Fruit fly (Drosophila melanogaster) whole organism, adult: Measurements from ENCODE around the gene CG9497.

Experiments used
- CG11617 ChIP-seq: fragments of 200-800 bp; sonication (Bioruptor generic); optimal IDR thresholded peaks from 2 replicates; lab custom pipeline; 2017; ENCODE audit warnings: mild to moderate bottlenecking, missing biosample characterization, missing genetic modification reagents, missing genetic modification characterization
- CG12768 ChIP-seq: fragments of 200-800 bp; sonication (Bioruptor generic); optimal IDR thresholded peaks from 2 replicates; lab custom pipeline; 2017; ENCODE audit warnings: missing biosample characterization, missing genetic modification characterization, mild to moderate bottlenecking, moderate library complexity, missing genetic modification reagents
- CG14711 ChIP-seq: fragments of 200-800 bp; sonication (Bioruptor generic); optimal IDR thresholded peaks from 2 replicates; lab custom pipeline; 2018; ENCODE audit warnings: missing biosample characterization, mild to moderate bottlenecking, missing genetic modification characterization, moderate library complexity
- CG1620 ChIP-seq: fragments of 200-800 bp; sonication (Bioruptor generic); optimal IDR thresholded peaks from 2 replicates; lab custom pipeline; 2016; ENCODE audit warnings: missing biosample characterization, missing genetic modification characterization
- CG33017 ChIP-seq: fragments of 200-800 bp; sonication (Bioruptor generic); optimal IDR thresholded peaks from 2 replicates; lab custom pipeline; 2018; ENCODE audit warnings: missing biosample characterization, mild to moderate bottlenecking, missing genetic modification characterization, moderate library complexity
- CG5204 ChIP-seq: fragments of 200-800 bp; sonication (Bioruptor generic); optimal IDR thresholded peaks from 2 replicates; lab custom pipeline; 2016; ENCODE audit warnings: missing biosample characterization, missing genetic modification characterization
- CG7045 ChIP-seq: fragments of 200-800 bp; sonication (Bioruptor generic); optimal IDR thresholded peaks from 2 replicates; lab custom pipeline; 2017; ENCODE audit warnings: missing biosample characterization, mild to moderate bottlenecking, missing genetic modification characterization
- CG7101 ChIP-seq: fragments of 200-800 bp; sonication (Bioruptor generic); optimal IDR thresholded peaks from 2 replicates; lab custom pipeline; 2018; ENCODE audit warnings: missing biosample characterization, mild to moderate bottlenecking, missing genetic modification characterization, moderate library complexity
- Clk ChIP-seq: fragments of 200-800 bp; sonication (Bioruptor generic); optimal IDR thresholded peaks from 2 replicates; lab custom pipeline; 2017; ENCODE audit warnings: missing biosample characterization, missing genetic modification characterization
- Crg-1 ChIP-seq: fragments of 200-800 bp; sonication (Bioruptor generic); optimal IDR thresholded peaks from 2 replicates; lab custom pipeline; 2016; ENCODE audit warnings: missing biosample characterization, missing genetic modification characterization
- Hr96 ChIP-seq: fragments of 200-800 bp; sonication (Bioruptor generic); optimal IDR thresholded peaks from 2 replicates; lab custom pipeline; 2016; ENCODE audit warnings: missing biosample characterization, missing genetic modification characterization
- Mnt ChIP-seq: fragments of 200-800 bp; sonication (Bioruptor generic); optimal IDR thresholded peaks from 2 replicates; lab custom pipeline; 2016; ENCODE audit warnings: missing biosample characterization, mild to moderate bottlenecking, missing genetic modification characterization
- bab1 ChIP-seq: fragments of 200-800 bp; sonication (Bioruptor generic); optimal IDR thresholded peaks from 3 replicates; lab custom pipeline; 2019; ENCODE audit warnings: missing biosample characterization, mild to moderate bottlenecking, missing genetic modification characterization, moderate library complexity
- cic ChIP-seq: fragments of 200-800 bp; sonication (Bioruptor generic); optimal IDR thresholded peaks from 2 replicates; lab custom pipeline; 2017; ENCODE audit warnings: missing biosample characterization, mild to moderate bottlenecking, missing genetic modification characterization, moderate library complexity
- cnc ChIP-seq, 2 experiments: fragments of >200 bp; optimal IDR thresholded peaks; 2 replicates each; lab custom pipeline; 2017
- kay ChIP-seq: fragments of 200-800 bp; sonication (Bioruptor generic); peaks from one replicate; lab custom pipeline; 2016; ENCODE audit warnings: missing biosample characterization, missing genetic modification characterization, borderline replicate concordance
- ovo ChIP-seq: fragments of 200-800 bp; sonication (Bioruptor generic); optimal IDR thresholded peaks from 2 replicates; lab custom pipeline; 2016; ENCODE audit warnings: missing biosample characterization, missing genetic modification characterization
- pad ChIP-seq: fragments of 200-800 bp; sonication (Bioruptor generic); optimal IDR thresholded peaks from 3 replicates; lab custom pipeline; 2017; ENCODE audit warnings: missing biosample characterization, missing genetic modification characterization, mild to moderate bottlenecking, moderate library complexity, missing genetic modification reagents
- tj ChIP-seq: fragments of 200-800 bp; sonication (Bioruptor generic); optimal IDR thresholded peaks from 3 replicates; lab custom pipeline; 2017; ENCODE audit warnings: missing biosample characterization, mild to moderate bottlenecking, missing genetic modification characterization, moderate library complexity
- toe ChIP-seq: fragments of 200-800 bp; sonication (Bioruptor generic); optimal IDR thresholded peaks from 2 replicates; lab custom pipeline; 2016; ENCODE audit warnings: missing biosample characterization, missing genetic modification characterization

Gene CG9497

DNA sequence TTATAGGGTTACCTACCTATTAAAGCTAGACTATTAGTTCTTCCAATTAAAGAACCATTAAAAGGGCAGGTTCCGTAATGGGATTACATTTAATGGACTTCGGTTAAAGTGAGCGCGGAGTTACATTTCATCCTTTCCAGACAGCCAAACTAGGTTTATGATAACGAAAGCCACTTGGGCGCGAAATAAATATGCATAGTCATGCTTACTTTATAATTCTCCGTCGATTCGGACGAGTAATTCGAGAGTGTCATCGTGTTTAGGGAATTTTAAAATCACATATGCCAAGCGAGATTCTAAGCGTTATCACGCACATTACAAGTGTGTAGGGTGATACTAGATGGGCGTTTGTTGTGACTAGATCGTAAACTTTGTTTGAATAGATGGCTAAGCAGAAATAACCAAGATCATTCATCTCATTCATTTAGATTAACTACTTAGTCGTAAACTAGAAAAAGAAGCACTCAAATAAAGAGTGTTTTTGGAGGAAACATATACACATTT, 8.0 kb downstream of the CG9497 start:
- TF ChIP-seq Hr96 (GFP tag; lab: Kevin White, UChicago) (no peak), CG33017 (tag; lab: Kevin White, UChicago) (no peak), cic (GFP tag; lab: Kevin White, UChicago) (no peak), bab1 (no peak), toe (no peak), kay (peak; percentile 95), cnc (optimal IDR thresholded peaks at IDR 0.05; lab: Kevin White, UChicago) (peak; percentile 57 to 99), CG7045 (no peak)

DNA sequence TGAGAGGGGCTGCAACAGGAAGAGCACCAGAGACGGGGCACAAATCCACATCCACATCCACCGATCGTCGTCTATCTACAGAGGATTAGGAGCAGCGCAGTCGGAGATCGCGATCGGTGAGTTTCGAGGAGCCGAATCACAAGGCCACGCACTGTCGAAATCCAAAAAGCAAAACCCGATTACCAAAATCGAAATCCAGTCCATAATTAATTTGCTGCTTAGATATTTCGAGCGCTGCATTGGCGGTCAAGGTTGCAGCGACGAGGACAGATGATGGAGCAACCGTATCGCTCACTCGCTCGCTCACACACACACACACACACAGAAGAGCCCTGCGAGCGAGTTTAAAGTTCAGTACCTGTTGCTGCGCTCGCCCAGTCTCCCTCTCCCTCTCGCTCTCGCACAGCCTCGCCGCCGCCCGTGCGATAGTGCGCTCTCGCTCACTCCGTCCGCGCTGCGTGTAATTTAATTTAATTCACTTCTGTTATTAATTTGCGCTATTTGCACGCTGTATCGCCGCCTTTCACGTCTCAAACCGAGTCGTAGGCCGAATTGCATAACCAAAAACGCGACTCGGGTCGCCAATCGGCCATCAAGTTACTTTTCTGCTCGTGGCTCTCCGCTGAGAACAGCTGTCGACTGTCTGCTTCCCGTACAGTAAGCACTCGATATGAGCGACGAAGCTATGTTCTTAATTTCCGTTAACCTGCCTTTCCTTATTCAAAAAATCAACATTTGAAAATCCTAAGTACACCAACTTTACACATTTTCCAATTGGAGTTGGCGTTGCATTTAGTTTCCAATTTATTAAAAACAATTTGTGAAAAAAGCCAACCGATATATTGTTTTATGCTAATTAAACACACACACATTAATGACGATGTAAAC, 9.0 kb downstream of the CG9497 start:
- TF ChIP-seq tj (GFP tag; lab: Kevin White, UChicago) (peak; percentile 72), kay (no peak), CG5204 (peak; percentile 65), pad (no peak), CG14711 (tag; lab: Kevin White, UChicago) (peak; percentile 34), cic (GFP tag; lab: Kevin White, UChicago) (peak; percentile 10), cnc (optimal IDR thresholded peaks at IDR 0.05; lab: Kevin White, UChicago) (no peak), CG1620 (GFP tag; lab: Kevin White, UChicago) (peak; percentile 25), CG7045 (peak; percentile 27), CG33017 (tag; lab: Kevin White, UChicago) (peak; percentile 66), Hr96 (GFP tag; lab: Kevin White, UChicago) (peak; percentile 32), ovo (GFP tag; lab: Kevin White, UChicago) (peak; percentile 28), toe (peak; percentile 29), Mnt (GFP tag; lab: Kevin White, UChicago) (peak; percentile 35), Clk (GFP tag; lab: Kevin White, UChicago) (no peak), CG11617 (GFP tag; lab: Kevin White, UChicago) (peak; percentile 28), CG7101 (tag; lab: Kevin White, UChicago) (peak; percentile 67), CG12768 (GFP tag; lab: Kevin White, UChicago) (peak; percentile 84), Crg-1 (GFP tag; lab: Kevin White, UChicago) (no peak), bab1 (no peak)

DNA sequence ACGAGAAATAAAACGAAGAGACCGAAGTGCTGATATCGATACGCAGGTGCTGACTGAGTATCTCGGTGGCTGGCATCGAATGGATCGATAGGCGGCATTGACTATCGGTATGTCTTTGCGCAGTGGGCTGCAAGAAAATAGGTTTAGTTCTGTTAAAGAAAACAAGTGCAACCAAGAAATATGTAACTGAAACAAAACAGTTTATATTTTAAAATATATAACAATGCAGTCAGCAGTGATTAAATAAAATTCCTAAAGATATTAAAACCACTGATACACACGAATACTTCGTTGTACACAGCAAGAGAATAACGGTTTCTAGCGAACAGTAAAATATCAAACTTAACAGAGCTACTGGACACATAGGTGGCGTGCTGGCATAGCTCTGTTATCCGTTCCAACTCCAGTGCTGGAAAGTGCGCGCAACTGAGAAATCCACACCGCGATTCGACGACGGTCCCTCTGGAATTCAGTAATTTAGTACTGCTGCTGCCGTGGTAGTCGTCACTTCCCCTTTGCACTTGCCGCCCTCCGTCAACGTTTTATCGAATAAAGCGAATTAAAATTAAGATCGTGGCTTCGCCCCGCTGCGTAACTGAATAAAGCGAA, 9.8 kb downstream of the CG9497 start, which contains the start of the genes Pez and Cpr:
Gene Pez, minus strand, starts transcription at position 305 of the 609 bp plus-strand sequence.
Gene Cpr, plus strand, starts transcription at position 470 of the 609 bp plus-strand sequence.
- TF ChIP-seq Hr96 (GFP tag; lab: Kevin White, UChicago) = peak; percentile 34
- no peak for TF ChIP-seq CG12768 (GFP tag; lab: Kevin White, UChicago)
- no peak for TF ChIP-seq kay
- TF ChIP-seq Crg-1 (GFP tag; lab: Kevin White, UChicago) = peak; percentile 30
- peak; percentile 52 for TF ChIP-seq CG5204
- TF ChIP-seq CG11617 (GFP tag; lab: Kevin White, UChicago) = no peak
- TF ChIP-seq cic (GFP tag; lab: Kevin White, UChicago) = peak; percentile 2
- TF ChIP-seq CG33017 (tag; lab: Kevin White, UChicago) = no peak
- peak; percentile 58 for TF ChIP-seq CG7101 (tag; lab: Kevin White, UChicago)
- no peak for TF ChIP-seq cnc (optimal IDR thresholded peaks at IDR 0.05; lab: Kevin White, UChicago)
- peak; percentile 68 for TF ChIP-seq CG1620 (GFP tag; lab: Kevin White, UChicago)
- peak; percentile 69 for TF ChIP-seq pad
- TF ChIP-seq ovo (GFP tag; lab: Kevin White, UChicago) = peak; percentile 80
- peak; percentile 43 for TF ChIP-seq toe
- no peak for TF ChIP-seq Clk (GFP tag; lab: Kevin White, UChicago)
- peak; percentile 33 for TF ChIP-seq Mnt (GFP tag; lab: Kevin White, UChicago)
- no peak for TF ChIP-seq tj (GFP tag; lab: Kevin White, UChicago)
- TF ChIP-seq bab1 = no peak
- no peak for TF ChIP-seq CG7045
- TF ChIP-seq CG14711 (tag; lab: Kevin White, UChicago) = peak; percentile 35

DNA sequence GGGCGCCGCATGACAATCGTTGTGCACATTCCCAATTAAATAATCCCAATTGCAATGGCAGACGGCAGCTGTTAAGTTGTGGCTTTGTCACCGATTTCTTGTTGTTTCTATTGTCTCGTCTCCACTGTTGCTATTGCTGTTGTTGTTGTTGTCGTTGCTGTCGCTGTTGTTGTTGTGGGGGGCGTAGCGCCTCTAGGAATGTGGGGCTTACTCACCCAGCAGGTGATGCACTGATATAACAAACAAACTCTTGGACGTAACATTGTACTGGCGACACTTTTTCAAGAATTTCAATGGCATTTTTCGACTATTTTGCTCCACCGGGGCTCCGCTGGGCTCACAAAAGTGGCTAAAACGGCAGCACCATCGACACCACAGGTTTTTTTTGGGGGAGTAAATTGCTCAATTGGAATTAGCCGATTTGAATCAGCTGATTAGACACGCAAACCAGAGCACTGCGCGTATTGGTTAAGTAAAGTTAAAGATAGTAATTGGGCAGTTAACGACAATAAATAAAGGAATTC, 10.3 kb downstream of the CG9497 start:
- TF ChIP-seq Hr96 (GFP tag; lab: Kevin White, UChicago) = no peak
- TF ChIP-seq CG7101 (tag; lab: Kevin White, UChicago) = no peak
- no peak for TF ChIP-seq tj (GFP tag; lab: Kevin White, UChicago)
- no peak for TF ChIP-seq toe

DNA sequence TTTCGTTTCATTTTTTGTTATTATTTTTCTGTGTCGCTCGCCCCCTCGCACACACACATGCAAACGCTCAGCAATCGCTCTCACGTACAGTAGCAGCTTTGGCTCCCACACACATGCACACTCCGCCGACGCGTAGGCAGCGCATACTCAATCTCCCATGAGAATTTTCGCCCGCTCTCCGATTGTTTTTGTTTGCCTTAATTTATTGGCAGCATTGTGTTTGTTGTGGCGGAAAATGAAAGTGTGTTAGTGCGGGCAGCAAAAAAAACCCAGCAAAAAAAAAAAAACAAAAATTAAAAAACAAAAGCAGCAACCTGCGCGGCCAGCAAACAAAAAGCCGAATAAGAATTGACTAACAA, 23.9 kb downstream of the CG9497 start:
- TF ChIP-seq CG14711 (tag; lab: Kevin White, UChicago) = no peak
- peak; percentile 58 for TF ChIP-seq Hr96 (GFP tag; lab: Kevin White, UChicago)
- TF ChIP-seq kay = peak; percentile 99
- TF ChIP-seq bab1 = peak; percentile 37
- TF ChIP-seq CG11617 (GFP tag; lab: Kevin White, UChicago) = peak; percentile 84
- TF ChIP-seq CG1620 (GFP tag; lab: Kevin White, UChicago) = no peak
- TF ChIP-seq CG33017 (tag; lab: Kevin White, UChicago) = peak; percentile 87
- no peak for TF ChIP-seq ovo (GFP tag; lab: Kevin White, UChicago)
- peak; percentile 95 for TF ChIP-seq CG12768 (GFP tag; lab: Kevin White, UChicago)
- TF ChIP-seq Clk (GFP tag; lab: Kevin White, UChicago) = peak; percentile 81
- peak; percentile 93 for TF ChIP-seq cic (GFP tag; lab: Kevin White, UChicago)
- peak; percentile 86 for TF ChIP-seq CG7045
- TF ChIP-seq Mnt (GFP tag; lab: Kevin White, UChicago) = peak; percentile 62
- peak; percentile 64 for TF ChIP-seq CG5204
- no peak for TF ChIP-seq cnc (optimal IDR thresholded peaks at IDR 0.05; lab: Kevin White, UChicago)
- TF ChIP-seq tj (GFP tag; lab: Kevin White, UChicago) = peak; percentile 65
- peak; percentile 46 for TF ChIP-seq CG7101 (tag; lab: Kevin White, UChicago)
- peak; percentile 28 for TF ChIP-seq Crg-1 (GFP tag; lab: Kevin White, UChicago)
- peak; percentile 70 for TF ChIP-seq toe
- TF ChIP-seq pad = peak; percentile 63
